Fruit fly (Drosophila melanogaster) whole organism, embryonic: ENCODE measurements around the gene CG11598.
A peak's percentile ranks its signal among the peaks of the same experiment; 100 is the strongest.

Source experiments
- Bdp1 ChIP-seq: fragments of 200-800 bp; sonication (Bioruptor generic); optimal IDR thresholded peaks from 3 replicates; lab custom pipeline; 2016; ENCODE audit warnings: missing biosample characterization, missing genetic modification characterization
- CG11085 ChIP-seq: fragments of 200-800 bp; sonication (Bioruptor generic); IDR thresholded peaks from 2 replicates; pipeline ENCODE4 v1.3.6; 2022; ENCODE audit warnings: missing biosample characterization, missing genetic modification characterization
- CG11456 ChIP-seq: fragments of 200-800 bp; sonication (Bioruptor generic); IDR thresholded peaks from 3 replicates; pipeline ENCODE4 v1.3.6; 2022; ENCODE audit warnings: missing biosample characterization, missing genetic modification characterization
- CG12155 ChIP-seq: fragments of 200-800 bp; sonication (Bioruptor generic); optimal IDR thresholded peaks from 3 replicates; lab custom pipeline; 2016; ENCODE audit warnings: missing biosample characterization, missing genetic modification characterization
- CG13775 ChIP-seq: fragments of 200-800 bp; sonication (Bioruptor generic); optimal IDR thresholded peaks from 3 replicates; lab custom pipeline; 2017; ENCODE audit warnings: missing biosample characterization, mild to moderate bottlenecking, missing genetic modification characterization
- CG15479 ChIP-seq: fragments of 200-800 bp; sonication (Bioruptor generic); optimal IDR thresholded peaks from 3 replicates; lab custom pipeline; 2019; ENCODE audit warnings: missing biosample characterization, mild to moderate bottlenecking, missing genetic modification characterization, moderate library complexity
- CG16779 ChIP-seq: fragments of 200-800 bp; sonication (Bioruptor generic); IDR thresholded peaks from 2 replicates; pipeline ENCODE4 v1.3.6; 2022; ENCODE audit warnings: missing biosample characterization, missing genetic modification characterization
- CG18476 ChIP-seq: fragments of 200-800 bp; sonication (Bioruptor generic); optimal IDR thresholded peaks from 2 replicates; lab custom pipeline; 2016; ENCODE audit warnings: missing biosample characterization, mild to moderate bottlenecking, missing genetic modification characterization
- CG2199 ChIP-seq: fragments of 200-800 bp; sonication (Bioruptor generic); IDR thresholded peaks from 3 replicates; pipeline ENCODE4 v1.3.6; 2022; ENCODE audit warnings: missing biosample characterization, missing genetic modification characterization
- CG42726 ChIP-seq: fragments of 200-800 bp; sonication (Bioruptor generic); IDR thresholded peaks from 2 replicates; pipeline ENCODE4 v1.3.6; 2022; ENCODE audit warnings: missing biosample characterization, missing genetic modification characterization; ENCODE audit not compliant: partially characterized antibody
- CG4328 ChIP-seq: fragments of 200-800 bp; sonication (Bioruptor generic); optimal IDR thresholded peaks from 3 replicates; lab custom pipeline; 2017; ENCODE audit warnings: missing biosample characterization, missing genetic modification reagents, missing genetic modification characterization
- CG7556 ChIP-seq: fragments of 200-800 bp; sonication (Bioruptor generic); optimal IDR thresholded peaks from 2 replicates; lab custom pipeline; 2017; ENCODE audit warnings: missing biosample characterization, mild to moderate bottlenecking, missing genetic modification characterization
- CG8478 ChIP-seq: fragments of >200 bp; optimal IDR thresholded peaks from 2 replicates; lab custom pipeline; 2018
- CG9817 ChIP-seq: fragments of 200-800 bp; sonication (Bioruptor generic); optimal IDR thresholded peaks from 2 replicates; lab custom pipeline; 2018; ENCODE audit warnings: missing biosample characterization, mild to moderate bottlenecking, missing genetic modification characterization, moderate library complexity
- CHES-1-like ChIP-seq: fragments of 200-800 bp; sonication (Bioruptor generic); optimal IDR thresholded peaks from 2 replicates; lab custom pipeline; 2016; ENCODE audit warnings: missing biosample characterization, missing genetic modification characterization
- Doc3 ChIP-seq: fragments of 200-800 bp; sonication (Bioruptor generic); IDR thresholded peaks from 3 replicates; pipeline ENCODE4 v1.3.6; 2022; ENCODE audit warnings: missing biosample characterization, missing genetic modification characterization; ENCODE audit not compliant: partially characterized antibody
- Ets65A ChIP-seq: fragments of 200-800 bp; sonication (Bioruptor generic); peaks from one replicate; lab custom pipeline; 2016; ENCODE audit warnings: missing biosample characterization, missing genetic modification characterization
- Fer2 ChIP-seq: fragments of 200-800 bp; sonication (Bioruptor generic); optimal IDR thresholded peaks from 2 replicates; lab custom pipeline; 2018; ENCODE audit warnings: missing biosample characterization, mild to moderate bottlenecking, missing genetic modification characterization, moderate library complexity
- HHEX ChIP-seq: fragments of 200-800 bp; sonication (Bioruptor generic); optimal IDR thresholded peaks from 3 replicates; lab custom pipeline; 2017; ENCODE audit warnings: missing biosample characterization, mild to moderate bottlenecking, missing genetic modification characterization, missing genetic modification reagents
- HLH4C ChIP-seq: fragments of 200-800 bp; sonication (Bioruptor generic); IDR thresholded peaks from 3 replicates; pipeline ENCODE4 v1.3.6; 2022; ENCODE audit warnings: missing biosample characterization, missing genetic modification characterization; ENCODE audit not compliant: partially characterized antibody
- Hmr ChIP-seq: fragments of 200-800 bp; sonication (Bioruptor generic); optimal IDR thresholded peaks from 3 replicates; lab custom pipeline; 2017; ENCODE audit warnings: mild to moderate bottlenecking, missing biosample characterization, missing genetic modification reagents, missing genetic modification characterization
- Hsf ChIP-seq: fragments of 200-800 bp; sonication (Bioruptor generic); optimal IDR thresholded peaks from 3 replicates; lab custom pipeline; 2016; ENCODE audit warnings: missing biosample characterization, missing genetic modification characterization
- MBD-R2 ChIP-seq: fragments of 200-800 bp; sonication (Bioruptor generic); IDR thresholded peaks from 2 replicates; pipeline ENCODE4 v1.3.6; 2022; ENCODE audit warnings: missing biosample characterization, missing genetic modification characterization
- Med ChIP-seq: fragments of 200-800 bp; sonication (Bioruptor generic); peaks from one replicate; lab custom pipeline; 2016; ENCODE audit warnings: missing biosample characterization, missing genetic modification characterization, mild to moderate bottlenecking, inconsistent platforms, moderate library complexity
- Pdp1 ChIP-seq, 2 experiments: fragments of 200-800 bp; sonication (Bioruptor generic); optimal IDR thresholded peaks; 3 replicates each; lab custom pipeline; 2016; ENCODE audit warnings: missing biosample characterization in 2 of 2, missing genetic modification characterization in 2 of 2, mild to moderate bottlenecking in 1 of 2, moderate library complexity in 1 of 2
- Six4 ChIP-seq: fragments of 200-800 bp; sonication (Bioruptor generic); optimal IDR thresholded peaks from 2 replicates; lab custom pipeline; 2016; ENCODE audit warnings: missing biosample characterization, missing genetic modification characterization
- Sox102F ChIP-seq: fragments of 200-800 bp; sonication (Bioruptor generic); optimal IDR thresholded peaks from 2 replicates; lab custom pipeline; 2018; ENCODE audit warnings: missing biosample characterization, mild to moderate bottlenecking, missing genetic modification characterization, moderate library complexity
- Xbp1 ChIP-seq: fragments of 200-800 bp; sonication (Bioruptor generic); optimal IDR thresholded peaks from 3 replicates; lab custom pipeline; 2016; ENCODE audit warnings: missing biosample characterization, mild to moderate bottlenecking, missing genetic modification characterization
- bbx ChIP-seq: fragments of 200-800 bp; sonication (Bioruptor generic); IDR thresholded peaks from 2 replicates; pipeline ENCODE4 v1.3.6; 2022; ENCODE audit warnings: missing biosample characterization, missing genetic modification characterization; ENCODE audit not compliant: partially characterized antibody
- bsh ChIP-seq, 2 experiments: fragments of 200-800 bp; sonication (Bioruptor generic); optimal IDR thresholded peaks; 2 replicates each; lab custom pipeline; 2017 to 2018; ENCODE audit warnings: mild to moderate bottlenecking in 2 of 2, missing biosample characterization in 2 of 2, missing genetic modification characterization in 2 of 2, moderate library complexity in 1 of 2
- btn ChIP-seq: fragments of 200-800 bp; sonication (Bioruptor generic); optimal IDR thresholded peaks from 2 replicates; lab custom pipeline; 2016; ENCODE audit warnings: missing biosample characterization, missing genetic modification characterization
- crol ChIP-seq: fragments of 200-800 bp; sonication (Bioruptor generic); IDR thresholded peaks from 2 replicates; pipeline ENCODE4 v1.3.6; 2022; ENCODE audit warnings: missing biosample characterization, missing genetic modification characterization
- danr ChIP-seq: fragments of 200-800 bp; sonication (Bioruptor generic); IDR thresholded peaks from 2 replicates; pipeline ENCODE4 v1.3.6; 2022; ENCODE audit warnings: missing biosample characterization, missing genetic modification characterization
- en ChIP-seq: fragments of 200-800 bp; sonication (Bioruptor generic); optimal IDR thresholded peaks from 2 replicates; lab custom pipeline; 2016; ENCODE audit warnings: missing biosample characterization, missing genetic modification characterization
- esg ChIP-seq: fragments of 200-800 bp; sonication (Bioruptor generic); conservative IDR thresholded peaks from 2 replicates; pipeline ENCODE4 v1.3.6; 2022; ENCODE audit warnings: missing biosample characterization, missing genetic modification characterization
- fd3F ChIP-seq: fragments of 200-800 bp; sonication (Bioruptor generic); optimal IDR thresholded peaks from 2 replicates; lab custom pipeline; 2018; ENCODE audit warnings: missing biosample characterization, mild to moderate bottlenecking, missing genetic modification characterization, moderate library complexity
- fd96Cb ChIP-seq: fragments of 200-800 bp; sonication (Bioruptor generic); optimal IDR thresholded peaks from 2 replicates; lab custom pipeline; 2018; ENCODE audit warnings: missing biosample characterization, mild to moderate bottlenecking, missing genetic modification characterization, moderate library complexity
- grau ChIP-seq: fragments of 200-800 bp; optimal IDR thresholded peaks from 3 replicates; lab custom pipeline; 2019; ENCODE audit warnings: missing biosample characterization, mild to moderate bottlenecking, missing genetic modification characterization, moderate library complexity
- gro ChIP-seq: fragments of 200-800 bp; sonication (Bioruptor generic); optimal IDR thresholded peaks from 2 replicates; lab custom pipeline; 2016; ENCODE audit warnings: missing biosample characterization, missing genetic modification characterization
- h ChIP-seq: fragments of >200 bp; optimal IDR thresholded peaks from 2 replicates; lab custom pipeline; 2017
- jigr1 ChIP-seq: fragments of 200-800 bp; sonication (Bioruptor generic); IDR thresholded peaks from 3 replicates; pipeline ENCODE4 v1.3.6; 2022; ENCODE audit warnings: missing biosample characterization, missing genetic modification characterization
- jumu ChIP-seq: fragments of 200-800 bp; sonication (Bioruptor generic); optimal IDR thresholded peaks from 3 replicates; lab custom pipeline; 2016; ENCODE audit warnings: missing biosample characterization, missing genetic modification characterization
- onecut ChIP-seq: fragments of 200-800 bp; sonication (Bioruptor generic); IDR thresholded peaks from 2 replicates; pipeline ENCODE4 v1.3.6; 2022; ENCODE audit warnings: missing biosample characterization, missing genetic modification characterization
- pum ChIP-seq: fragments of 200-800 bp; sonication (Bioruptor generic); optimal IDR thresholded peaks from 2 replicates; lab custom pipeline; 2016; ENCODE audit warnings: missing biosample characterization, missing genetic modification characterization
- row ChIP-seq: fragments of 200-800 bp; sonication (Bioruptor generic); IDR thresholded peaks from 3 replicates; pipeline ENCODE4 v1.3.6; 2022; ENCODE audit warnings: missing biosample characterization, missing genetic modification characterization
- scrt ChIP-seq: fragments of 200-800 bp; sonication (Bioruptor generic); optimal IDR thresholded peaks from 2 replicates; lab custom pipeline; 2018; ENCODE audit warnings: missing biosample characterization, mild to moderate bottlenecking, missing genetic modification characterization, moderate library complexity
- seq ChIP-seq: fragments of 200-800 bp; sonication (Bioruptor generic); IDR thresholded peaks from 2 replicates; pipeline ENCODE4 v1.3.6; 2022; ENCODE audit warnings: missing biosample characterization, missing genetic modification characterization
- sug ChIP-seq: fragments of 200-800 bp; optimal IDR thresholded peaks from 2 replicates; lab custom pipeline; 2019; ENCODE audit warnings: missing biosample characterization, mild to moderate bottlenecking, missing genetic modification characterization, moderate library complexity
- tio ChIP-seq: fragments of 200-800 bp; sonication (Bioruptor generic); optimal IDR thresholded peaks from 2 replicates; lab custom pipeline; 2017; ENCODE audit warnings: missing biosample characterization, missing genetic modification characterization, inconsistent platforms
- trem ChIP-seq: fragments of 200-800 bp; optimal IDR thresholded peaks from 3 replicates; lab custom pipeline; 2019; ENCODE audit warnings: missing biosample characterization, mild to moderate bottlenecking, missing genetic modification characterization, moderate library complexity
- vvl ChIP-seq: fragments of 200-800 bp; sonication (Bioruptor generic); IDR thresholded peaks from 2 replicates; pipeline ENCODE4 v1.3.6; 2022; ENCODE audit warnings: missing biosample characterization, missing genetic modification characterization

The CG11598 gene

dm6 chr3R:12674041-12674623 is 39.4 kb downstream of the CG11598 start, which contains the start of gene Gnmt (continued):
- TF ChIP-seq CG18476 (GFP tag; lab: Kevin White, UChicago) (no peak), Pdp1 (GFP tag; optimal IDR thresholded peaks at IDR 0.05; lab: Kevin White, UChicago) (peak in 1 of 2 experiments; percentile 24), CG8478 (lab: Kevin White, UChicago) (no peak), CG4328 (GFP tag; lab: Kevin White, UChicago) (no peak), CG9817 (tag; lab: Kevin White, UChicago) (no peak), Doc3 (GFP tag; lab: Robert Waterston, UW) (no peak), CG16779 (GFP tag; lab: Robert Waterston, UW) (no peak), Hmr (GFP tag; lab: Kevin White, UChicago) (peak; percentile 21), CG7556 (GFP tag; lab: Kevin White, UChicago) (no peak), jumu (GFP tag; lab: Kevin White, UChicago) (no peak), h (lab: Kevin White, UChicago) (no peak), onecut (GFP tag; lab: Robert Waterston, UW) (no peak), Hsf (GFP tag; lab: Kevin White, UChicago) (no peak), fd96Cb (tag; lab: Kevin White, UChicago) (no peak), HLH4C (no peak), MBD-R2 (GFP tag; lab: Robert Waterston, UW) (no peak), gro (GFP tag; lab: Kevin White, UChicago) (no peak), CG42726 (GFP tag; lab: Robert Waterston, UW) (no peak), vvl (GFP tag; lab: Robert Waterston, UW) (no peak), sug (peak; percentile 84), pum (GFP tag; lab: Kevin White, UChicago) (no peak), row (GFP tag; lab: Robert Waterston, UW) (peak; percentile 52; the same call in 2 of the 3 replicates), grau (tag; lab: Kevin White, UChicago) (peak; percentile 78), Six4 (GFP tag; lab: Kevin White, UChicago) (no peak), HHEX (no peak), Bdp1 (GFP tag; lab: Kevin White, UChicago) (no peak), bsh (GFP tag; optimal IDR thresholded peaks at IDR 0.05; lab: Kevin White, UChicago) (peak in 1 of 2 experiments; percentile 10), tio (GFP tag; lab: Kevin White, UChicago) (no peak), CHES-1-like (no peak), Xbp1 (GFP tag; lab: Kevin White, UChicago) (peak; percentile 4), fd3F (GFP tag; lab: Kevin White, UChicago) (no peak), CG11456 (no peak), esg (GFP tag; lab: Robert Waterston, UW) (no peak), danr (GFP tag; lab: Robert Waterston, UW) (no peak), CG13775 (no peak), scrt (GFP tag; lab: Kevin White, UChicago) (no peak), jigr1 (no peak), trem (tag; lab: Kevin White, UChicago) (no peak), CG15479 (GFP tag; lab: Kevin White, UChicago) (no peak), Med (GFP tag; lab: Kevin White, UChicago) (peak; percentile 47), CG11085 (GFP tag; lab: Robert Waterston, UW) (no peak), Fer2 (no peak), btn (no peak), CG12155 (GFP tag; lab: Kevin White, UChicago) (no peak), Sox102F (GFP tag; lab: Kevin White, UChicago) (no peak), crol (GFP tag; lab: Robert Waterston, UW) (no peak), Ets65A (GFP tag; lab: Kevin White, UChicago) (no peak), bbx (GFP tag; lab: Robert Waterston, UW) (no peak), CG2199 (GFP tag; lab: Robert Waterston, UW) (no peak), en (GFP tag; lab: Kevin White, UChicago) (no peak), seq (GFP tag; lab: Robert Waterston, UW) (0 out of 2 replicates have a peak, but pooled peaks have one; percentile 20)
